Fruit fly (Drosophila melanogaster) whole organism, prepupa: ENCODE data around the gene PH4alphaSG2.
A peak's percentile ranks its signal among the peaks of the same experiment; 100 is the strongest.

ENCODE experiments used
- Blimp-1 ChIP-seq: fragments of 200-800 bp; sonication (Bioruptor generic); optimal IDR thresholded peaks from 3 replicates; lab custom pipeline; 2017; ENCODE audit warnings: missing biosample characterization, missing genetic modification characterization, mild to moderate bottlenecking, moderate library complexity, missing genetic modification reagents
- CG10631 ChIP-seq: fragments of 200-800 bp; sonication (Bioruptor generic); optimal IDR thresholded peaks from 2 replicates; lab custom pipeline; 2016; ENCODE audit warnings: missing biosample characterization, missing genetic modification characterization
- CG11762 ChIP-seq: fragments of 200-800 bp; sonication (Bioruptor generic); optimal IDR thresholded peaks from 3 replicates; lab custom pipeline; 2016; ENCODE audit warnings: missing biosample characterization, missing genetic modification characterization; ENCODE audit not compliant: insufficient read depth
- CG11902 ChIP-seq: fragments of 200-800 bp; sonication (Bioruptor generic); optimal IDR thresholded peaks from 3 replicates; lab custom pipeline; 2016; ENCODE audit warnings: missing biosample characterization, missing genetic modification characterization
- CG15336 ChIP-seq: fragments of 200-800 bp; sonication (Bioruptor generic); IDR thresholded peaks from 2 replicates; pipeline ENCODE4 v1.3.6; 2022; ENCODE audit warnings: missing biosample characterization, missing genetic modification characterization
- CG1621 ChIP-seq: fragments of 200-800 bp; sonication (Bioruptor generic); optimal IDR thresholded peaks from 3 replicates; lab custom pipeline; 2018; ENCODE audit warnings: missing biosample characterization, mild to moderate bottlenecking, missing genetic modification characterization
- CG16779 ChIP-seq: fragments of 200-800 bp; sonication (Bioruptor generic); optimal IDR thresholded peaks from 3 replicates; lab custom pipeline; 2017; ENCODE audit warnings: missing biosample characterization, mild to moderate bottlenecking, missing genetic modification characterization
- CG31627 ChIP-seq: fragments of 200-800 bp; sonication (Bioruptor generic); optimal IDR thresholded peaks from 3 replicates; lab custom pipeline; 2016; ENCODE audit warnings: missing biosample characterization, missing genetic modification characterization
- CG34406 ChIP-seq: fragments of 200-800 bp; sonication (Bioruptor generic); optimal IDR thresholded peaks from 3 replicates; lab custom pipeline; 2016; ENCODE audit warnings: missing biosample characterization, missing genetic modification characterization
- CG4318 ChIP-seq: fragments of 200-800 bp; sonication (Bioruptor generic); optimal IDR thresholded peaks from 3 replicates; lab custom pipeline; 2017; ENCODE audit warnings: missing biosample characterization, mild to moderate bottlenecking, missing genetic modification characterization
- CG6163 ChIP-seq: fragments of 200-800 bp; sonication (Bioruptor generic); IDR thresholded peaks from 3 replicates; pipeline ENCODE4 v1.3.6; 2022; ENCODE audit warnings: missing biosample characterization, missing genetic modification characterization
- CG6276 ChIP-seq: fragments of 200-800 bp; sonication (Bioruptor generic); optimal IDR thresholded peaks from 2 replicates; lab custom pipeline; 2017; ENCODE audit warnings: missing biosample characterization, mild to moderate bottlenecking, missing genetic modification characterization
- CG6792 ChIP-seq: fragments of 200-800 bp; sonication (Bioruptor generic); optimal IDR thresholded peaks from 3 replicates; lab custom pipeline; 2016; ENCODE audit warnings: missing biosample characterization, missing genetic modification characterization
- CG6808 ChIP-seq: fragments of 200-800 bp; sonication (Bioruptor generic); optimal IDR thresholded peaks from 3 replicates; lab custom pipeline; 2017; ENCODE audit warnings: missing biosample characterization, missing genetic modification characterization, mild to moderate bottlenecking, moderate library complexity, missing genetic modification reagents
- CG6854 ChIP-seq: fragments of 200-800 bp; sonication (Bioruptor generic); optimal IDR thresholded peaks from 2 replicates; lab custom pipeline; 2017; ENCODE audit warnings: missing biosample characterization, mild to moderate bottlenecking, missing genetic modification characterization
- CG7368 ChIP-seq: fragments of 200-800 bp; sonication (Bioruptor generic); optimal IDR thresholded peaks from 3 replicates; lab custom pipeline; 2016; ENCODE audit warnings: missing biosample characterization, missing genetic modification characterization
- CG8119 ChIP-seq: fragments of 200-800 bp; sonication (Bioruptor generic); IDR thresholded peaks from 3 replicates; pipeline ENCODE4 v1.3.6; 2022; ENCODE audit warnings: missing biosample characterization, missing genetic modification characterization
- CG8319 ChIP-seq: fragments of 200-800 bp; sonication (Bioruptor generic); optimal IDR thresholded peaks from 3 replicates; lab custom pipeline; 2016; ENCODE audit warnings: missing biosample characterization, missing genetic modification characterization
- CG9139 ChIP-seq: fragments of 200-800 bp; sonication (Bioruptor generic); optimal IDR thresholded peaks from 3 replicates; lab custom pipeline; 2017; ENCODE audit warnings: missing biosample characterization, mild to moderate bottlenecking, missing genetic modification characterization
- Eip75B ChIP-seq: fragments of 200-800 bp; sonication (Bioruptor generic); optimal IDR thresholded peaks from 3 replicates; lab custom pipeline; 2016; ENCODE audit warnings: missing biosample characterization, missing genetic modification characterization
- Eip78C ChIP-seq: fragments of 200-800 bp; sonication (Bioruptor generic); peaks from one replicate; lab custom pipeline; 2016; ENCODE audit warnings: missing biosample characterization, missing genetic modification characterization
- Eip93F ChIP-seq: fragments of 200-800 bp; sonication (Bioruptor generic); optimal IDR thresholded peaks from 2 replicates; lab custom pipeline; 2016; ENCODE audit warnings: missing biosample characterization, mild to moderate bottlenecking, missing genetic modification characterization
- Ets21C ChIP-seq: fragments of 200-800 bp; sonication (Bioruptor generic); optimal IDR thresholded peaks from 3 replicates; lab custom pipeline; 2016; ENCODE audit warnings: missing biosample characterization, missing genetic modification characterization
- Ets96B ChIP-seq: fragments of 200-800 bp; optimal IDR thresholded peaks from 2 replicates; lab custom pipeline; 2019; ENCODE audit warnings: missing biosample characterization, mild to moderate bottlenecking, missing genetic modification characterization, moderate library complexity
- Gug ChIP-seq: fragments of 200-800 bp; sonication (Bioruptor generic); IDR thresholded peaks from 2 replicates; pipeline ENCODE4 v1.3.6; 2022; ENCODE audit warnings: missing biosample characterization, missing genetic modification characterization
- Hr38 ChIP-seq: sonication (Bioruptor generic); optimal IDR thresholded peaks from 2 replicates; lab custom pipeline; 2016; ENCODE audit warnings: missing biosample characterization, missing genetic modification characterization
- Hr39 ChIP-seq: fragments of 200-800 bp; sonication (Bioruptor generic); optimal IDR thresholded peaks from 2 replicates; lab custom pipeline; 2016; ENCODE audit warnings: missing biosample characterization, missing genetic modification characterization
- Lpt ChIP-seq: fragments of 200-800 bp; sonication (Bioruptor generic); optimal IDR thresholded peaks from 3 replicates; lab custom pipeline; 2016; ENCODE audit warnings: missing biosample characterization, missing genetic modification characterization
- Smox ChIP-seq: fragments of 200-800 bp; sonication (Bioruptor generic); optimal IDR thresholded peaks from 3 replicates; lab custom pipeline; 2016; ENCODE audit warnings: missing biosample characterization, missing genetic modification characterization
- Sox102F ChIP-seq: fragments of 200-800 bp; sonication (Bioruptor generic); optimal IDR thresholded peaks from 2 replicates; lab custom pipeline; 2016; ENCODE audit warnings: missing biosample characterization, mild to moderate bottlenecking, missing genetic modification characterization
- Sox14 ChIP-seq: fragments of 200-800 bp; sonication (Bioruptor generic); optimal IDR thresholded peaks from 3 replicates; lab custom pipeline; 2016; ENCODE audit warnings: missing biosample characterization, missing genetic modification characterization
- Sox15 ChIP-seq: fragments of 200-800 bp; sonication (Bioruptor generic); optimal IDR thresholded peaks from 3 replicates; lab custom pipeline; 2016; ENCODE audit warnings: missing biosample characterization, missing genetic modification characterization
- achi ChIP-seq: fragments of 200-800 bp; sonication (Bioruptor generic); optimal IDR thresholded peaks from 3 replicates; lab custom pipeline; 2016; ENCODE audit warnings: missing biosample characterization, missing genetic modification characterization
- acj6 ChIP-seq: fragments of 200-800 bp; sonication (Bioruptor generic); optimal IDR thresholded peaks from 3 replicates; lab custom pipeline; 2016; ENCODE audit warnings: missing biosample characterization, missing genetic modification characterization
- cyc ChIP-seq: fragments of 200-800 bp; sonication (Bioruptor generic); optimal IDR thresholded peaks from 3 replicates; lab custom pipeline; 2016; ENCODE audit warnings: missing biosample characterization, missing genetic modification characterization
- dac ChIP-seq: fragments of 200-800 bp; sonication (Bioruptor generic); optimal IDR thresholded peaks from 2 replicates; lab custom pipeline; 2017; ENCODE audit warnings: missing biosample characterization, mild to moderate bottlenecking, missing genetic modification characterization
- dsx ChIP-seq: fragments of 200-800 bp; optimal IDR thresholded peaks from 3 replicates; lab custom pipeline; 2019; ENCODE audit warnings: missing biosample characterization, mild to moderate bottlenecking, missing genetic modification characterization, moderate library complexity; ENCODE audit not compliant: poor library complexity, severe bottlenecking
- eg ChIP-seq: fragments of 200-800 bp; sonication (Bioruptor generic); IDR thresholded peaks from 3 replicates; pipeline ENCODE4 v1.3.6; 2022; ENCODE audit warnings: missing biosample characterization, missing genetic modification characterization
- esn ChIP-seq: fragments of 200-800 bp; sonication (Bioruptor generic); optimal IDR thresholded peaks from 2 replicates; lab custom pipeline; 2016; ENCODE audit warnings: missing biosample characterization, mild to moderate bottlenecking, missing genetic modification characterization, moderate library complexity
- fd59A ChIP-seq: fragments of 200-800 bp; sonication (Bioruptor generic); optimal IDR thresholded peaks from 2 replicates; lab custom pipeline; 2017; ENCODE audit warnings: missing biosample characterization, mild to moderate bottlenecking, missing genetic modification characterization, missing genetic modification reagents
- fd85E ChIP-seq: fragments of 200-800 bp; sonication (Bioruptor generic); optimal IDR thresholded peaks from 3 replicates; lab custom pipeline; 2016; ENCODE audit warnings: missing biosample characterization, missing genetic modification characterization
- fkh ChIP-seq: fragments of 200-800 bp; sonication (Bioruptor generic); optimal IDR thresholded peaks from 3 replicates; lab custom pipeline; 2017; ENCODE audit warnings: missing biosample characterization, mild to moderate bottlenecking, missing genetic modification characterization, moderate library complexity
- lz ChIP-seq: fragments of 200-800 bp; sonication (Bioruptor generic); optimal IDR thresholded peaks from 3 replicates; lab custom pipeline; 2016; ENCODE audit warnings: missing biosample characterization, missing genetic modification characterization
- net ChIP-seq: fragments of 200-800 bp; sonication (Bioruptor generic); optimal IDR thresholded peaks from 3 replicates; lab custom pipeline; 2016; ENCODE audit warnings: missing biosample characterization, missing genetic modification characterization
- pdm3 ChIP-seq: fragments of 200-800 bp; sonication (Bioruptor generic); optimal IDR thresholded peaks from 3 replicates; lab custom pipeline; 2016; ENCODE audit warnings: missing biosample characterization, missing genetic modification characterization
- salr ChIP-seq, 2 experiments: fragments of 200-800 bp; sonication (Bioruptor generic); optimal IDR thresholded peaks; 3 replicates each; lab custom pipeline; 2016 to 2018; ENCODE audit warnings: missing biosample characterization in 2 of 2, missing genetic modification characterization in 2 of 2, mild to moderate bottlenecking in 1 of 2
- spab ChIP-seq: fragments of 200-800 bp; sonication (Bioruptor generic); optimal IDR thresholded peaks from 2 replicates; lab custom pipeline; 2017; ENCODE audit warnings: missing biosample characterization, mild to moderate bottlenecking, missing genetic modification characterization, missing genetic modification reagents
- ss ChIP-seq, 2 experiments: fragments of 200-800 bp; sonication (Bioruptor generic); optimal IDR thresholded peaks; 2 replicates in 1 of 2; 3 replicates in 1 of 2; lab custom pipeline; 2017 to 2018; ENCODE audit warnings: mild to moderate bottlenecking in 2 of 2, missing biosample characterization in 2 of 2, missing genetic modification characterization in 2 of 2, moderate library complexity in 1 of 2
- svp ChIP-seq: fragments of 200-800 bp; sonication (Bioruptor generic); peaks from one replicate; lab custom pipeline; 2016; ENCODE audit warnings: missing biosample characterization, missing genetic modification characterization
- topi ChIP-seq: fragments of 200-800 bp; sonication (Bioruptor generic); optimal IDR thresholded peaks from 3 replicates; lab custom pipeline; 2016; ENCODE audit warnings: missing biosample characterization, missing genetic modification characterization
- vri ChIP-seq: fragments of 200-800 bp; sonication (Bioruptor generic); optimal IDR thresholded peaks from 3 replicates; lab custom pipeline; 2016; ENCODE audit warnings: missing biosample characterization, mild to moderate bottlenecking, missing genetic modification characterization

Gene PH4alphaSG2

DNA sequence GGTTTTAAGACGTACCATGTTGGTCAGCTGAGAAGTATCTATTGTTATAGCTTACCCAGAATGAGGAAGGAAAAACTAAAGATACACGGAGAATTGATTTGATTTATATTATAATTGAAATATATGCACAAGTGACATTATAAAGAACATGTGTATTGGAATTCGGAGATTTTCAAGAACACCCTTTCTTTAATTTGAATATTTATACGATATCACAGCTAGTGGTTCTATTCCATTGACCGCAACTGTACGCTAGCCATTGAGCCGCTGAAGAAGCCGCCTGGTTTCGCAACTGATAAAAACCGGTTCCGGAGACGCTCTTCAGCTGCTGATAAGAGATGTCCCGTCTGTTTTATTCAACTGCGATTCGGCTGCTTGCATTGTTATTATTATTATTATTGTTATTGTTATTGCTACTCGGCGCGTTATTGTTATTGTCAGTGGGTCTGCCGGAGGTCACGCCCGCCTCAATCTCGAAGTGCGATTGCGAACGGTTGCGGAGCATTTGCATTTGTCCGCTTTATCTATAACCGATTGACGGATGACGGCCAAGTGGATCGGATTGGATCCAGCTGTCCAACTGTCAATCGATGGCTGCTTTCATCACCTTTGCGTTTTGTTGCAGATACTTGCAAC is 28.1 kb upstream of the PH4alphaSG2 start:
- TF ChIP-seq CG9139 (GFP tag; lab: Kevin White, UChicago) (peak; percentile 25), CG11902 (GFP tag; lab: Kevin White, UChicago) (peak; percentile 24), CG15336 (peak; percentile 67), Sox14 (GFP tag; lab: Kevin White, UChicago) (peak; percentile 48), Hr38 (GFP tag; lab: Kevin White, UChicago) (no peak), CG34406 (GFP tag; lab: Kevin White, UChicago) (peak; percentile 57), fd85E (GFP tag; lab: Kevin White, UChicago) (peak; percentile 26), cyc (GFP tag; lab: Kevin White, UChicago) (peak; percentile 6), svp (GFP tag; lab: Kevin White, UChicago) (peak; percentile 98), Eip75B (GFP tag; lab: Kevin White, UChicago) (peak; percentile 45), CG1621 (tag; lab: Kevin White, UChicago) (peak; percentile 46), Blimp-1 (GFP tag; lab: Kevin White, UChicago) (no peak), dac (GFP tag; lab: Kevin White, UChicago) (no peak), CG6808 (GFP tag; lab: Kevin White, UChicago) (peak; percentile 65), Sox102F (GFP tag; lab: Kevin White, UChicago) (peak; percentile 45), dsx (GFP tag; lab: Kevin White, UChicago) (peak; percentile 52), fd59A (GFP tag; lab: Kevin White, UChicago) (peak; percentile 16), ss (GFP tag; optimal IDR thresholded peaks at IDR 0.05; lab: Kevin White, UChicago) (peak; percentile 41 to 65), CG8119 (peak; percentile 54; the same call in 1 of the 3 replicates), esn (GFP tag; lab: Kevin White, UChicago) (peak; percentile 59), Gug (no peak), CG6276 (GFP tag; lab: Kevin White, UChicago) (peak; percentile 48), pdm3 (GFP tag; lab: Kevin White, UChicago) (peak; percentile 58), CG16779 (tag; lab: Kevin White, UChicago) (peak; percentile 18), Hr39 (peak; percentile 27), Ets96B (tag; lab: Kevin White, UChicago) (peak; percentile 53), achi (GFP tag; lab: Kevin White, UChicago) (peak; percentile 62), spab (peak; percentile 43), Eip78C (GFP tag; lab: Kevin White, UChicago) (peak; percentile 92), Ets21C (GFP tag; lab: Kevin White, UChicago) (no peak), CG10631 (GFP tag; lab: Kevin White, UChicago) (peak; percentile 62), net (GFP tag; lab: Kevin White, UChicago) (peak; percentile 36), vri (peak; percentile 7), fkh (no peak), Sox15 (GFP tag; lab: Kevin White, UChicago) (peak; percentile 22), salr (GFP tag; optimal IDR thresholded peaks at IDR 0.05; lab: Kevin White, UChicago) (peak in 1 of 2 experiments; percentile 29), CG6792 (GFP tag; lab: Kevin White, UChicago) (peak; percentile 51), CG7368 (GFP tag; lab: Kevin White, UChicago) (peak; percentile 24), lz (GFP tag; lab: Kevin White, UChicago) (peak; percentile 24), CG6854 (GFP tag; lab: Kevin White, UChicago) (peak; percentile 88), CG8319 (GFP tag; lab: Kevin White, UChicago) (peak; percentile 45), Smox (GFP tag; lab: Kevin White, UChicago) (no peak), CG31627 (GFP tag; lab: Kevin White, UChicago) (peak; percentile 31), CG4318 (GFP tag; lab: Kevin White, UChicago) (no peak), Lpt (GFP tag; lab: Kevin White, UChicago) (peak; percentile 45), eg (GFP tag; lab: Robert Waterston, UW) (peak; percentile 71), CG11762 (GFP tag; lab: Kevin White, UChicago) (peak; percentile 43), topi (GFP tag; lab: Kevin White, UChicago) (peak; percentile 55), acj6 (peak; percentile 60), Eip93F (GFP tag; lab: Kevin White, UChicago) (no peak), CG6163 (GFP tag; lab: Robert Waterston, UW) (peak; percentile 71)
